Fruit fly (Drosophila melanogaster) whole organism, embryonic: ENCODE measurements around the gene Dhc93AB.

ENCODE experiments used
- Atf3 ChIP-seq: fragments of 200-800 bp; sonication (Bioruptor generic); optimal IDR thresholded peaks from 3 replicates; lab custom pipeline; 2016; ENCODE audit warnings: missing biosample characterization, missing genetic modification characterization
- Blimp-1 ChIP-seq: fragments of 200-800 bp; sonication (Bioruptor generic); optimal IDR thresholded peaks from 3 replicates; lab custom pipeline; 2018; ENCODE audit warnings: missing biosample characterization, missing genetic modification characterization, mild to moderate bottlenecking, moderate library complexity, missing genetic modification reagents
- CG11456 ChIP-seq: fragments of 200-800 bp; sonication (Bioruptor generic); IDR thresholded peaks from 3 replicates; pipeline ENCODE4 v1.3.6; 2022; ENCODE audit warnings: missing biosample characterization, missing genetic modification characterization
- CG12236 ChIP-seq: fragments of 200-800 bp; sonication (Bioruptor generic); optimal IDR thresholded peaks from 2 replicates; lab custom pipeline; 2016; ENCODE audit warnings: missing biosample characterization, missing genetic modification characterization
- CG12659 ChIP-seq: fragments of 200-800 bp; sonication (Bioruptor generic); optimal IDR thresholded peaks from 3 replicates; lab custom pipeline; 2017; ENCODE audit warnings: mild to moderate bottlenecking, missing biosample characterization, missing genetic modification reagents, missing genetic modification characterization
- CG13424 ChIP-seq: fragments of 200-800 bp; sonication (Bioruptor generic); optimal IDR thresholded peaks from 2 replicates; lab custom pipeline; 2019; ENCODE audit warnings: missing biosample characterization, mild to moderate bottlenecking, missing genetic modification characterization, moderate library complexity
- CG14860 ChIP-seq: fragments of 200-800 bp; sonication (Bioruptor generic); IDR thresholded peaks from 3 replicates; pipeline ENCODE4 v1.3.6; 2022; ENCODE audit warnings: missing biosample characterization, missing genetic modification characterization; ENCODE audit not compliant: partially characterized antibody
- CG17359 ChIP-seq: fragments of 200-800 bp; sonication (Bioruptor generic); optimal IDR thresholded peaks from 3 replicates; lab custom pipeline; 2018; ENCODE audit warnings: missing biosample characterization, mild to moderate bottlenecking, missing genetic modification characterization, moderate library complexity
- CG17829 ChIP-seq: fragments of 200-800 bp; optimal IDR thresholded peaks from 2 replicates; lab custom pipeline; 2019; ENCODE audit warnings: missing biosample characterization, mild to moderate bottlenecking, missing genetic modification characterization, moderate library complexity
- CG2129 ChIP-seq: fragments of 200-800 bp; sonication (Bioruptor generic); IDR thresholded peaks from 2 replicates; pipeline ENCODE4 v1.3.6; 2022; ENCODE audit warnings: missing biosample characterization, missing genetic modification characterization; ENCODE audit not compliant: partially characterized antibody
- CG2678 ChIP-seq: fragments of 200-800 bp; sonication (Bioruptor generic); optimal IDR thresholded peaks from 3 replicates; lab custom pipeline; 2019; ENCODE audit warnings: missing biosample characterization, mild to moderate bottlenecking, missing genetic modification characterization, moderate library complexity
- CG30431 ChIP-seq: fragments of 200-800 bp; sonication (Bioruptor generic); optimal IDR thresholded peaks from 2 replicates; lab custom pipeline; 2017; ENCODE audit warnings: missing biosample characterization, missing genetic modification characterization
- CG31441 ChIP-seq: fragments of 200-800 bp; sonication (Bioruptor generic); IDR thresholded peaks from 2 replicates; pipeline ENCODE4 v1.3.6; 2022; ENCODE audit warnings: missing biosample characterization, missing genetic modification characterization
- CG32532 ChIP-seq: fragments of 200-800 bp; sonication (Bioruptor generic); IDR thresholded peaks from 2 replicates; pipeline ENCODE4 v1.3.6; 2022; ENCODE audit warnings: missing biosample characterization, missing genetic modification characterization
- CG6791 ChIP-seq: fragments of 200-800 bp; sonication (Bioruptor generic); IDR thresholded peaks from 3 replicates; pipeline ENCODE4 v1.3.6; 2022; ENCODE audit warnings: missing biosample characterization, missing genetic modification characterization; ENCODE audit not compliant: partially characterized antibody
- CG6854 ChIP-seq: fragments of 200-800 bp; sonication (Bioruptor generic); optimal IDR thresholded peaks from 3 replicates; lab custom pipeline; 2017; ENCODE audit warnings: missing biosample characterization, mild to moderate bottlenecking, missing genetic modification characterization
- CG7786 ChIP-seq: fragments of 200-800 bp; sonication (Bioruptor generic); optimal IDR thresholded peaks from 2 replicates; lab custom pipeline; 2016; ENCODE audit warnings: missing biosample characterization, missing genetic modification characterization
- CG9609 ChIP-seq: fragments of 200-800 bp; sonication (Bioruptor generic); optimal IDR thresholded peaks from 3 replicates; lab custom pipeline; 2016; ENCODE audit warnings: missing biosample characterization, missing genetic modification characterization
- D19A ChIP-seq: fragments of 200-800 bp; optimal IDR thresholded peaks from 3 replicates; lab custom pipeline; 2019; ENCODE audit warnings: missing biosample characterization, mild to moderate bottlenecking, missing genetic modification characterization, moderate library complexity
- Dp ChIP-seq: fragments of 200-800 bp; sonication (Bioruptor generic); optimal IDR thresholded peaks from 2 replicates; lab custom pipeline; 2018; ENCODE audit warnings: missing biosample characterization, mild to moderate bottlenecking, missing genetic modification characterization, moderate library complexity
- Fer1 ChIP-seq: fragments of 200-800 bp; sonication (Bioruptor generic); optimal IDR thresholded peaks from 2 replicates; lab custom pipeline; 2017; ENCODE audit warnings: missing biosample characterization, mild to moderate bottlenecking, missing genetic modification characterization
- H2.0 ChIP-seq: fragments of 200-800 bp; sonication (Bioruptor generic); IDR thresholded peaks from 2 replicates; pipeline ENCODE4 v1.3.6; 2022; ENCODE audit warnings: missing biosample characterization, missing genetic modification characterization
- HLHmδ ChIP-seq: fragments of 200-800 bp; sonication (Bioruptor generic); optimal IDR thresholded peaks from 2 replicates; lab custom pipeline; 2018; ENCODE audit warnings: missing biosample characterization, mild to moderate bottlenecking, missing genetic modification characterization, moderate library complexity
- Hr51 ChIP-seq, 2 experiments: fragments of 200-800 bp; sonication (Bioruptor generic); optimal IDR thresholded peaks; 2 replicates in 1 of 2; 3 replicates in 1 of 2; lab custom pipeline; 2016 to 2018; ENCODE audit warnings: missing biosample characterization in 2 of 2, missing genetic modification characterization in 2 of 2, mild to moderate bottlenecking in 1 of 2, moderate library complexity in 1 of 2
- Lhr ChIP-seq: fragments of 200-800 bp; sonication (Bioruptor generic); optimal IDR thresholded peaks from 3 replicates; lab custom pipeline; 2017; ENCODE audit warnings: mild to moderate bottlenecking, missing biosample characterization, missing genetic modification reagents, missing genetic modification characterization
- Lpt ChIP-seq: fragments of >200 bp; optimal IDR thresholded peaks from 2 replicates; lab custom pipeline; 2018; ENCODE audit warnings: missing biosample characterization, missing genetic modification characterization
- Max ChIP-seq: fragments of 200-800 bp; sonication (Bioruptor generic); optimal IDR thresholded peaks from 2 replicates; lab custom pipeline; 2016; ENCODE audit warnings: missing biosample characterization, mild to moderate bottlenecking, missing genetic modification characterization
- Poxn ChIP-seq: fragments of 200-800 bp; sonication (Bioruptor generic); IDR thresholded peaks from 2 replicates; pipeline ENCODE4 v1.3.6; 2022; ENCODE audit warnings: missing biosample characterization, missing genetic modification characterization
- Ssrp ChIP-seq: fragments of 200-800 bp; sonication (Bioruptor generic); optimal IDR thresholded peaks from 2 replicates; lab custom pipeline; 2018; ENCODE audit warnings: missing biosample characterization, mild to moderate bottlenecking, missing genetic modification characterization, moderate library complexity
- Xbp1 ChIP-seq: fragments of 200-800 bp; sonication (Bioruptor generic); optimal IDR thresholded peaks from 3 replicates; lab custom pipeline; 2016; ENCODE audit warnings: missing biosample characterization, mild to moderate bottlenecking, missing genetic modification characterization
- YL-1 ChIP-seq: fragments of 200-800 bp; sonication (Bioruptor generic); optimal IDR thresholded peaks from 3 replicates; lab custom pipeline; 2017; ENCODE audit warnings: missing biosample characterization, mild to moderate bottlenecking, missing genetic modification characterization
- chm ChIP-seq: fragments of 200-800 bp; sonication (Bioruptor generic); IDR thresholded peaks from 2 replicates; pipeline ENCODE4 v1.3.6; 2022; ENCODE audit warnings: missing biosample characterization, missing genetic modification characterization
- dati ChIP-seq: fragments of 200-800 bp; sonication (Bioruptor generic); IDR thresholded peaks from 2 replicates; pipeline ENCODE4 v1.3.6; 2022; ENCODE audit warnings: missing biosample characterization, missing genetic modification characterization
- esg ChIP-seq: fragments of 200-800 bp; sonication (Bioruptor generic); conservative IDR thresholded peaks from 2 replicates; pipeline ENCODE4 v1.3.6; 2022; ENCODE audit warnings: missing biosample characterization, missing genetic modification characterization
- fd102C ChIP-seq: fragments of 200-800 bp; sonication (Bioruptor generic); optimal IDR thresholded peaks from 2 replicates; lab custom pipeline; 2018; ENCODE audit warnings: missing biosample characterization, mild to moderate bottlenecking, missing genetic modification characterization, moderate library complexity
- gem ChIP-seq: fragments of 200-800 bp; sonication (Bioruptor generic); optimal IDR thresholded peaks from 2 replicates; lab custom pipeline; 2019; ENCODE audit warnings: missing biosample characterization, mild to moderate bottlenecking, missing genetic modification characterization, moderate library complexity
- grau ChIP-seq: fragments of 200-800 bp; optimal IDR thresholded peaks from 3 replicates; lab custom pipeline; 2019; ENCODE audit warnings: missing biosample characterization, mild to moderate bottlenecking, missing genetic modification characterization, moderate library complexity
- hb ChIP-seq: fragments of 200-800 bp; sonication (Bioruptor generic); IDR thresholded peaks from 3 replicates; pipeline ENCODE4 v1.3.6; 2022; ENCODE audit warnings: missing biosample characterization, missing genetic modification characterization; ENCODE audit not compliant: partially characterized antibody
- hbn ChIP-seq: fragments of 200-800 bp; sonication (Bioruptor generic); IDR thresholded peaks from 2 replicates; pipeline ENCODE4 v1.3.6; 2022; ENCODE audit warnings: missing biosample characterization, missing genetic modification characterization; ENCODE audit not compliant: partially characterized antibody
- ind ChIP-seq: fragments of 200-800 bp; sonication (Bioruptor generic); optimal IDR thresholded peaks from 3 replicates; lab custom pipeline; 2016; ENCODE audit warnings: missing biosample characterization, missing genetic modification characterization
- insv ChIP-seq, 2 experiments: fragments of 200-800 bp; sonication (Bioruptor generic); optimal IDR thresholded peaks; 3 replicates each; lab custom pipeline; 2016 to 2018; ENCODE audit warnings: missing biosample characterization in 2 of 2, missing genetic modification characterization in 2 of 2
- lmd ChIP-seq: fragments of 200-800 bp; sonication (Bioruptor generic); IDR thresholded peaks from 2 replicates; pipeline ENCODE4 v1.3.6; 2022; ENCODE audit warnings: missing biosample characterization, missing genetic modification characterization
- maf-S ChIP-seq: fragments of 200-800 bp; sonication (Bioruptor generic); optimal IDR thresholded peaks from 2 replicates; lab custom pipeline; 2016; ENCODE audit warnings: missing biosample characterization, missing genetic modification characterization
- p53 ChIP-seq: fragments of 200-800 bp; sonication (Bioruptor generic); optimal IDR thresholded peaks from 2 replicates; lab custom pipeline; 2016; ENCODE audit warnings: missing biosample characterization, missing genetic modification characterization
- pnt ChIP-seq: fragments of 200-800 bp; sonication (Bioruptor generic); optimal IDR thresholded peaks from 3 replicates; lab custom pipeline; 2016; ENCODE audit warnings: missing biosample characterization, missing genetic modification characterization
- ro ChIP-seq: fragments of 200-800 bp; sonication (Bioruptor generic); IDR thresholded peaks from 2 replicates; pipeline ENCODE4 v1.3.6; 2022; ENCODE audit warnings: missing biosample characterization, missing genetic modification characterization
- salm ChIP-seq: fragments of 200-800 bp; sonication (Bioruptor generic); optimal IDR thresholded peaks from 2 replicates; lab custom pipeline; 2018; ENCODE audit warnings: missing biosample characterization, mild to moderate bottlenecking, missing genetic modification characterization
- sens-2 ChIP-seq: fragments of 200-800 bp; sonication (Bioruptor generic); IDR thresholded peaks from 2 replicates; pipeline ENCODE4 v1.3.6; 2022; ENCODE audit warnings: missing biosample characterization, missing genetic modification characterization
- trem ChIP-seq: fragments of 200-800 bp; optimal IDR thresholded peaks from 3 replicates; lab custom pipeline; 2019; ENCODE audit warnings: missing biosample characterization, mild to moderate bottlenecking, missing genetic modification characterization, moderate library complexity
- vfl ChIP-seq: fragments of 200-800 bp; sonication (Bioruptor generic); optimal IDR thresholded peaks from 2 replicates; lab custom pipeline; 2016; ENCODE audit warnings: missing biosample characterization, missing genetic modification characterization
- wor ChIP-seq: fragments of 200-800 bp; sonication (Bioruptor generic); IDR thresholded peaks from 2 replicates; pipeline ENCODE4 v1.3.6; 2022; ENCODE audit warnings: missing biosample characterization, missing genetic modification characterization

Gene Dhc93AB

DNA sequence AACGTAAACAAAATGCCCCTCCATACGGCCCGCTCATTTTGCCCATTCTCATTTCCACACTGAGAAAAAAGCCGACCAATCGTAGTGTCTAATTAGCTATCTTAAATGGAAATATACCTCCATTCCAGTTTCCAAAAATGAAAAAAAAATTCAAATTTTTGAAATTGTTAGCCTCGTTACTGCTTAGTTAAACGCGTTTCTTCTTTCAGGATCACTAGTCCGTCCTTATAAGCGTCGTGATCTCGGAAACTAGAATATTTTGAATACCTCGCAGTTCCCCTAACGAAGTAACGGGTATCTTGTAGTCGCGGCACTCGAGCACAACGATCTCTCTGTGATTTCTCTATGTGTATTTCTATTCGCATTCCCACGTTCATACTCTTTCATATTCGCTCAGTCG, 52.6 kb downstream of the Dhc93AB start (continued):
- peak; percentile 43 for TF ChIP-seq pnt (GFP tag; lab: Kevin White, UChicago)
- TF ChIP-seq lmd (GFP tag; lab: Robert Waterston, UW), result peak; percentile 70
- peak; percentile 40 for TF ChIP-seq ind (GFP tag; lab: Kevin White, UChicago)
- no peak for TF ChIP-seq dati (GFP tag; lab: Robert Waterston, UW)
- peak; percentile 54 for TF ChIP-seq wor
- no peak for TF ChIP-seq Lhr (GFP tag; lab: Kevin White, UChicago)
- TF ChIP-seq Atf3 (GFP tag; lab: Kevin White, UChicago), result no peak
- no peak for TF ChIP-seq hb
- no peak for TF ChIP-seq fd102C (GFP tag; lab: Kevin White, UChicago)
- peak; percentile 51 for TF ChIP-seq CG17829 (tag; lab: Kevin White, UChicago)
- no peak for TF ChIP-seq HLHmδ
- peak; percentile 64 for TF ChIP-seq CG12659 (GFP tag; lab: Kevin White, UChicago)
- TF ChIP-seq YL-1 (GFP tag; lab: Kevin White, UChicago), result no peak
- no peak for TF ChIP-seq CG6791 (GFP tag; lab: Robert Waterston, UW)
- TF ChIP-seq insv (GFP tag; optimal IDR thresholded peaks at IDR 0.05; lab: Kevin White, UChicago), result no peak
- TF ChIP-seq Lpt (GFP tag; lab: Kevin White, UChicago), result no peak
- TF ChIP-seq CG32532 (GFP tag; lab: Robert Waterston, UW), result peak; percentile 63
- peak; percentile 71 for TF ChIP-seq CG2678 (tag; lab: Kevin White, UChicago)
- peak; percentile 65 for TF ChIP-seq grau (tag; lab: Kevin White, UChicago)
- no peak for TF ChIP-seq CG17359 (tag; lab: Kevin White, UChicago)
- no peak for TF ChIP-seq CG11456 (GFP tag; lab: Robert Waterston, UW)
- TF ChIP-seq CG14860 (GFP tag; lab: Robert Waterston, UW), result no peak
- no peak for TF ChIP-seq CG30431
- peak; percentile 48 for TF ChIP-seq CG7786
- TF ChIP-seq sens-2 (GFP tag; lab: Robert Waterston, UW), result no peak
- peak; percentile 19 for TF ChIP-seq p53 (GFP tag; lab: Kevin White, UChicago)
- TF ChIP-seq maf-S, result peak; percentile 44
- peak in 1 of 2 experiments; percentile 74 for TF ChIP-seq Hr51 (GFP tag; optimal IDR thresholded peaks at IDR 0.05; lab: Kevin White, UChicago)
- 0 out of 2 replicates have a peak, but pooled peaks have one; percentile 16 for TF ChIP-seq chm
- no peak for TF ChIP-seq Max (GFP tag; lab: Kevin White, UChicago)
- peak; percentile 43 for TF ChIP-seq Blimp-1 (GFP tag; lab: Kevin White, UChicago)
- TF ChIP-seq CG9609, result peak; percentile 37
- TF ChIP-seq CG6854, result peak; percentile 34
- no peak for TF ChIP-seq salm (tag; lab: Kevin White, UChicago)
- no peak for TF ChIP-seq hbn
- peak; percentile 73 for TF ChIP-seq CG31441 (GFP tag; lab: Robert Waterston, UW)
- no peak for TF ChIP-seq vfl (GFP tag; lab: Kevin White, UChicago)
- TF ChIP-seq gem (tag; lab: Kevin White, UChicago), result peak; percentile 74
- TF ChIP-seq Fer1 (GFP tag; lab: Kevin White, UChicago), result peak; percentile 55
- TF ChIP-seq CG12236 (GFP tag; lab: Kevin White, UChicago), result peak; percentile 27
- no peak for TF ChIP-seq Dp (GFP tag; lab: Kevin White, UChicago)
- TF ChIP-seq trem (tag; lab: Kevin White, UChicago), result no peak
- TF ChIP-seq CG13424 (tag; lab: Kevin White, UChicago), result peak; percentile 72
- TF ChIP-seq Ssrp (tag; lab: Kevin White, UChicago), result peak; percentile 40
- peak; percentile 53 for TF ChIP-seq Xbp1 (GFP tag; lab: Kevin White, UChicago)
- TF ChIP-seq H2.0, result no peak
- TF ChIP-seq D19A, result peak; percentile 40
- no peak for TF ChIP-seq Poxn (GFP tag; lab: Robert Waterston, UW)
- TF ChIP-seq ro (GFP tag; lab: Robert Waterston, UW), result no peak
- no peak for TF ChIP-seq CG2129
- peak; percentile 45; the same call in 1 of the 2 replicates for TF ChIP-seq esg (GFP tag; lab: Robert Waterston, UW)
